Worm (Caenorhabditis elegans) whole organism, young adult: ENCODE measurements around the gene aakg-1.

Experiments
- B0035.1 ChIP-seq: sonication (generic microtip); optimal IDR thresholded peaks from 2 replicates; lab custom pipeline; 2016; ENCODE audit warnings: missing genetic modification characterization, mild to moderate bottlenecking, missing compliant biosample characterization, missing genotype, missing genetic modification reagents
- B0261.1 ChIP-seq: sonication (generic microtip); optimal IDR thresholded peaks from 2 replicates; lab custom pipeline; 2016; ENCODE audit warnings: mild to moderate bottlenecking, missing genetic modification characterization, moderate library complexity, missing compliant biosample characterization
- B0336.3 ChIP-seq: fragments of 200-800 bp; sonication (Bioruptor generic); IDR thresholded peaks from 2 replicates; pipeline ENCODE4 v1.3.6; 2022; ENCODE audit warnings: missing genetic modification characterization, missing compliant biosample characterization
- D2030.7 ChIP-seq: fragments of 200-800 bp; sonication (Bioruptor generic); IDR thresholded peaks from 2 replicates; pipeline ENCODE4 v1.3.6; 2022; ENCODE audit warnings: missing genetic modification reagents, missing genetic modification characterization, missing compliant biosample characterization
- F22D6.2 ChIP-seq: sonication (generic microtip); optimal IDR thresholded peaks from 2 replicates; lab custom pipeline; 2016; ENCODE audit warnings: mild to moderate bottlenecking, missing genetic modification characterization, missing compliant biosample characterization
- F37B4.10 ChIP-seq: fragments of 200-800 bp; sonication (Bioruptor generic); IDR thresholded peaks from 2 replicates; pipeline ENCODE4 v1.3.6; 2022; ENCODE audit warnings: missing genetic modification characterization, missing compliant biosample characterization
- F39B2.1 ChIP-seq: fragments of 200-800 bp; sonication (Bioruptor generic); IDR thresholded peaks from 2 replicates; pipeline ENCODE4 v1.3.6; 2022; ENCODE audit warnings: missing genetic modification reagents, missing genetic modification characterization, missing compliant biosample characterization
- K11D2.4 ChIP-seq: fragments of 200-800 bp; sonication (Bioruptor generic); IDR thresholded peaks from 2 replicates; pipeline ENCODE4 v1.3.6; 2022; ENCODE audit warnings: missing genetic modification reagents, missing genetic modification characterization, missing compliant biosample characterization
- K12H6.12 ChIP-seq: fragments of 200-800 bp; sonication (Bioruptor generic); optimal IDR thresholded peaks from 2 replicates; lab custom pipeline; 2018; ENCODE audit warnings: mild to moderate bottlenecking, missing genetic modification characterization, missing compliant biosample characterization
- Y53F4B.3 ChIP-seq: fragments of 200-800 bp; sonication (Bioruptor generic); IDR thresholded peaks from 2 replicates; pipeline ENCODE4 v1.3.6; 2022; ENCODE audit warnings: missing genetic modification reagents, missing genetic modification characterization, missing compliant biosample characterization
- Y67H2A.10 ChIP-seq: fragments of 200-800 bp; sonication (Bioruptor generic); conservative IDR thresholded peaks from 2 replicates; pipeline ENCODE4 v1.3.6; 2022; ENCODE audit warnings: missing genetic modification reagents, missing genetic modification characterization, missing compliant biosample characterization
- Y79H2A.3 ChIP-seq: fragments of 200-800 bp; sonication (Bioruptor generic); conservative IDR thresholded peaks from 2 replicates; pipeline ENCODE4 v1.3.6; 2022; ENCODE audit warnings: missing genetic modification reagents, missing genetic modification characterization, missing compliant biosample characterization
- Y95B8A.8 ChIP-seq: fragments of 200-800 bp; sonication (Bioruptor generic); IDR thresholded peaks from 2 replicates; pipeline ENCODE4 v1.3.6; 2022; ENCODE audit warnings: missing genetic modification reagents, missing genetic modification characterization, missing compliant biosample characterization
- ZK185.1 ChIP-seq: sonication (generic microtip); optimal IDR thresholded peaks from 2 replicates; lab custom pipeline; 2016; ENCODE audit warnings: mild to moderate bottlenecking, missing genetic modification characterization, missing compliant biosample characterization; ENCODE audit not compliant: poor library complexity, severe bottlenecking
- ama-1 ChIP-seq, 3 experiments: fragments of 150-350 bp in 1 of 3; sonication (generic microtip) in 2 of 3; optimal IDR thresholded peaks; 2 replicates each; lab custom pipeline; 2014 to 2018; ENCODE audit warnings: missing biosample characterization in 2 of 3, missing genetic modification characterization in 2 of 3, missing genetic modification reagents in 2 of 3
- aptf-3 ChIP-seq: fragments of 200-800 bp; sonication (Bioruptor generic); IDR thresholded peaks from 2 replicates; pipeline ENCODE4 v1.3.6; 2022; ENCODE audit warnings: missing genetic modification characterization, missing compliant biosample characterization
- atf-7 ChIP-seq: sonication (generic microtip); optimal IDR thresholded peaks from 2 replicates; lab custom pipeline; 2017; ENCODE audit warnings: mild to moderate bottlenecking, missing genetic modification characterization, missing compliant biosample characterization
- bed-2 ChIP-seq: fragments of 200-800 bp; sonication (Bioruptor generic); IDR thresholded peaks from 2 replicates; pipeline ENCODE4 v1.3.6; 2022; ENCODE audit warnings: missing genetic modification reagents, missing genetic modification characterization, missing compliant biosample characterization
- ccch-3 ChIP-seq: fragments of 200-800 bp; sonication (Bioruptor generic); optimal IDR thresholded peaks from 2 replicates; lab custom pipeline; 2018; ENCODE audit warnings: mild to moderate bottlenecking, missing genetic modification characterization, missing compliant biosample characterization
- cebp-2 ChIP-seq: fragments of 200-800 bp; sonication (Bioruptor generic); IDR thresholded peaks from 2 replicates; pipeline ENCODE4 v1.3.6; 2022; ENCODE audit warnings: missing genetic modification characterization, missing compliant biosample characterization
- ceh-100 ChIP-seq: fragments of 200-800 bp; sonication (Bioruptor generic); IDR thresholded peaks from 2 replicates; pipeline ENCODE4 v1.3.6; 2022; ENCODE audit warnings: missing genetic modification reagents, missing genetic modification characterization, missing compliant biosample characterization
- ceh-40 ChIP-seq: fragments of 200-800 bp; sonication (Bioruptor generic); IDR thresholded peaks from 2 replicates; pipeline ENCODE4 v1.3.6; 2022; ENCODE audit warnings: missing genetic modification characterization, missing compliant biosample characterization
- ceh-58 ChIP-seq: fragments of 200-800 bp; sonication (Bioruptor generic); IDR thresholded peaks from 2 replicates; pipeline ENCODE4 v1.3.6; 2022; ENCODE audit warnings: missing genetic modification characterization, missing compliant biosample characterization
- ceh-91 ChIP-seq: fragments of 200-800 bp; sonication (Bioruptor generic); IDR thresholded peaks from 2 replicates; pipeline ENCODE4 v1.3.6; 2022; ENCODE audit warnings: missing genetic modification reagents, missing genetic modification characterization, missing compliant biosample characterization
- efl-1 ChIP-seq: fragments of 150-350 bp; optimal IDR thresholded peaks from 2 replicates; lab custom pipeline; 2014; ENCODE audit warnings: missing biosample characterization, missing genetic modification reagents, missing genetic modification characterization
- egl-18 ChIP-seq: fragments of 200-800 bp; sonication (Bioruptor generic); IDR thresholded peaks from 2 replicates; pipeline ENCODE4 v1.3.6; 2022; ENCODE audit warnings: missing genetic modification reagents, missing genetic modification characterization, missing compliant biosample characterization
- hmg-1.2 ChIP-seq: fragments of 200-800 bp; sonication (Bioruptor generic); IDR thresholded peaks from 2 replicates; pipeline ENCODE4 v1.3.6; 2022; ENCODE audit warnings: missing genetic modification reagents, missing genetic modification characterization, missing compliant biosample characterization
- let-526 ChIP-seq: fragments of 200-800 bp; sonication (Bioruptor generic); IDR thresholded peaks from 2 replicates; pipeline ENCODE4 v1.3.6; 2022; ENCODE audit warnings: missing genetic modification reagents, missing genetic modification characterization, missing compliant biosample characterization
- lin-35 ChIP-seq, 3 experiments: fragments of 150-350 bp in 2 of 3; sonication (generic microtip) in 1 of 3; optimal IDR thresholded peaks; 2 replicates each; lab custom pipeline; 2014 to 2018; ENCODE audit warnings: missing biosample characterization in 3 of 3, missing genetic modification characterization in 3 of 3, missing genetic modification reagents in 3 of 3
- lsy-27 ChIP-seq: sonication (generic microtip); optimal IDR thresholded peaks from 2 replicates; lab custom pipeline; 2017; ENCODE audit warnings: missing genetic modification characterization, mild to moderate bottlenecking, missing compliant biosample characterization, antibody characterized with exemption, missing genotype, borderline replicate concordance; ENCODE audit not compliant: insufficient read depth
- madf-6 ChIP-seq: fragments of 200-800 bp; sonication (Bioruptor generic); IDR thresholded peaks from 2 replicates; pipeline ENCODE4 v1.3.6; 2022; ENCODE audit warnings: missing genetic modification reagents, missing genetic modification characterization, missing compliant biosample characterization
- mcd-1 ChIP-seq: fragments of 200-800 bp; sonication (Bioruptor generic); IDR thresholded peaks from 2 replicates; pipeline ENCODE4 v1.3.6; 2022; ENCODE audit warnings: missing genetic modification reagents, missing genetic modification characterization, missing compliant biosample characterization
- mel-28 ChIP-seq: sonication (generic microtip); optimal IDR thresholded peaks from 2 replicates; lab custom pipeline; 2016; ENCODE audit warnings: borderline replicate concordance, mild to moderate bottlenecking, missing genetic modification characterization, missing compliant biosample characterization
- mes-4 ChIP-seq: sonication (generic microtip); optimal IDR thresholded peaks from 2 replicates; lab custom pipeline; 2016; ENCODE audit warnings: missing genotype, missing genetic modification characterization, missing compliant biosample characterization
- mxl-1 ChIP-seq: sonication (generic microtip); optimal IDR thresholded peaks from 2 replicates; lab custom pipeline; 2016; ENCODE audit warnings: missing genetic modification characterization, missing compliant biosample characterization
- nhr-120 ChIP-seq: fragments of 200-800 bp; sonication (Bioruptor generic); IDR thresholded peaks from 2 replicates; pipeline ENCODE4 v1.3.6; 2022; ENCODE audit warnings: missing genetic modification characterization, missing compliant biosample characterization
- nhr-179 ChIP-seq: sonication (generic microtip); optimal IDR thresholded peaks from 2 replicates; lab custom pipeline; 2016; ENCODE audit warnings: mild to moderate bottlenecking, missing genetic modification characterization, missing compliant biosample characterization
- pbrm-1 ChIP-seq: fragments of 200-800 bp; sonication (Bioruptor generic); IDR thresholded peaks from 2 replicates; pipeline ENCODE4 v1.3.6; 2022; ENCODE audit warnings: missing genetic modification reagents, missing genetic modification characterization, missing compliant biosample characterization
- rcor-1 ChIP-seq: fragments of 200-800 bp; sonication (Bioruptor generic); IDR thresholded peaks from 2 replicates; pipeline ENCODE4 v1.3.6; 2022; ENCODE audit warnings: missing genetic modification reagents, missing genetic modification characterization, missing compliant biosample characterization
- rec-8 ChIP-seq, 2 experiments: sonication (generic microtip); optimal IDR thresholded peaks; 2 replicates each; lab custom pipeline; 2016; ENCODE audit warnings: mild to moderate bottlenecking in 2 of 2, missing genetic modification characterization in 2 of 2, missing genetic modification reagents in 2 of 2, missing genotype in 2 of 2, missing biosample characterization in 1 of 2, missing compliant biosample characterization in 1 of 2, moderate library complexity in 1 of 2
- tbp1 ChIP-seq: fragments of 200-800 bp; sonication (Bioruptor generic); optimal IDR thresholded peaks from 2 replicates; lab custom pipeline; 2018; ENCODE audit warnings: mild to moderate bottlenecking, missing genetic modification characterization, missing compliant biosample characterization
- tlf-1 ChIP-seq: fragments of 200-800 bp; sonication (Bioruptor generic); optimal IDR thresholded peaks from 2 replicates; lab custom pipeline; 2018; ENCODE audit warnings: mild to moderate bottlenecking, missing genetic modification characterization, missing compliant biosample characterization
- unc-62 ChIP-seq: fragments of 150-350 bp; optimal IDR thresholded peaks from 2 replicates; lab custom pipeline; 2014; ENCODE audit warnings: missing biosample characterization, missing genetic modification reagents, missing genetic modification characterization
- zim-3 ChIP-seq: sonication (generic microtip); optimal IDR thresholded peaks from 2 replicates; lab custom pipeline; 2017; ENCODE audit warnings: mild to moderate bottlenecking, missing genetic modification characterization, moderate library complexity, missing compliant biosample characterization
- ztf-22 ChIP-seq: fragments of 200-800 bp; sonication (Bioruptor generic); optimal IDR thresholded peaks from 2 replicates; lab custom pipeline; 2018; ENCODE audit warnings: mild to moderate bottlenecking, missing genetic modification characterization, moderate library complexity, missing compliant biosample characterization
- ztf-26 ChIP-seq: sonication (generic microtip); optimal IDR thresholded peaks from 2 replicates; lab custom pipeline; 2017; ENCODE audit warnings: missing genetic modification characterization, missing compliant biosample characterization
- ztf-6 ChIP-seq: fragments of 200-800 bp; sonication (Bioruptor generic); IDR thresholded peaks from 2 replicates; pipeline ENCODE4 v1.3.6; 2022; ENCODE audit warnings: missing genetic modification reagents, missing genetic modification characterization, missing compliant biosample characterization

The aakg-1 gene

ce11 chrIII:12608220-12608958 is 33.2 kb upstream of the aakg-1 start, which contains the start of gene epc-1 (continued):
- peak; percentile 93 for TF ChIP-seq pbrm-1 (GFP tag; lab: Robert Waterston, UW)
- TF ChIP-seq zim-3 (tag; lab: Kevin White, UChicago) = peak; percentile 58
- TF ChIP-seq bed-2 (GFP tag; lab: Robert Waterston, UW) = 0 out of 2 replicates have a peak, but pooled peaks have one; percentile 16
- TF ChIP-seq ztf-22 = peak; percentile 41
- TF ChIP-seq ceh-100 (GFP tag; lab: Robert Waterston, UW) = peak; percentile 76
- peak; percentile 81 for TF ChIP-seq Y79H2A.3 (GFP tag; lab: Robert Waterston, UW)
- peak; percentile 7 for TF ChIP-seq B0035.1 (tag; lab: Kevin White, UChicago)
- peak; percentile 73 for TF ChIP-seq tbp1
- no peak for TF ChIP-seq nhr-120 (GFP tag; lab: Robert Waterston, UW)
- TF ChIP-seq lsy-27 (tag; lab: Kevin White, UChicago) = peak; percentile 35
- TF ChIP-seq hmg-1.2 (GFP tag; lab: Robert Waterston, UW) = peak; percentile 98
- no peak for TF ChIP-seq aptf-3 (GFP tag; lab: Robert Waterston, UW)
- TF ChIP-seq atf-7 (tag; lab: Kevin White, UChicago) = peak; percentile 93
- peak; percentile 94 for TF ChIP-seq K12H6.12
- TF ChIP-seq ZK185.1 (tag; lab: Kevin White, UChicago) = peak; percentile 59
- peak; percentile 95 for TF ChIP-seq tlf-1 (GFP tag; lab: Kevin White, UChicago)
- peak; percentile 87 for TF ChIP-seq rcor-1
- peak; percentile 94 for TF ChIP-seq ama-1 (optimal IDR thresholded peaks at IDR 0.05; lab: Kevin White, UChicago)
- peak in 1 of 2 experiments; percentile 5 for TF ChIP-seq ama-1 (GFP tag; optimal IDR thresholded peaks at IDR 0.05; lab: Kevin White, UChicago)
- peak; percentile 83 for TF ChIP-seq ztf-26 (tag; lab: Kevin White, UChicago)
- TF ChIP-seq let-526 = 0 out of 2 replicates have a peak, but pooled peaks have one; percentile 66
- TF ChIP-seq ceh-58 = no peak
- TF ChIP-seq ztf-6 (GFP tag; lab: Robert Waterston, UW) = no peak
- TF ChIP-seq egl-18 (GFP tag; lab: Robert Waterston, UW) = no peak
- peak; percentile 80 for TF ChIP-seq ceh-91 (GFP tag; lab: Robert Waterston, UW)
- TF ChIP-seq F37B4.10 (GFP tag; lab: Robert Waterston, UW) = 0 out of 2 replicates have a peak, but pooled peaks have one; percentile 36
- TF ChIP-seq madf-6 (GFP tag; lab: Robert Waterston, UW) = peak; percentile 81
- no peak for TF ChIP-seq F39B2.1 (GFP tag; lab: Robert Waterston, UW)
- TF ChIP-seq cebp-2 = no peak
- peak; percentile 45 for TF ChIP-seq efl-1 (GFP tag; lab: Kevin White, UChicago)
- TF ChIP-seq mcd-1 = peak; percentile 88
- no peak for TF ChIP-seq F22D6.2 (tag; lab: Kevin White, UChicago)
- no peak for TF ChIP-seq ccch-3 (GFP tag; lab: Kevin White, UChicago)
- TF ChIP-seq ceh-40 (GFP tag; lab: Robert Waterston, UW) = 0 out of 2 replicates have a peak, but pooled peaks have one; percentile 32
- TF ChIP-seq B0261.1 (tag; lab: Kevin White, UChicago) = no peak
- TF ChIP-seq Y53F4B.3 (GFP tag; lab: Robert Waterston, UW) = no peak
- TF ChIP-seq Y67H2A.10 (GFP tag; lab: Robert Waterston, UW) = peak; percentile 99
- peak; percentile 96 for TF ChIP-seq D2030.7 (GFP tag; lab: Robert Waterston, UW)
- TF ChIP-seq unc-62 = peak; percentile 66
- no peak for TF ChIP-seq mxl-1
- TF ChIP-seq mel-28 (tag; lab: Kevin White, UChicago) = no peak
- TF ChIP-seq rec-8 (tag; optimal IDR thresholded peaks at IDR 0.05; lab: Kevin White, UChicago) = peak in 1 of 2 experiments; percentile 57
- TF ChIP-seq mes-4 (tag; lab: Kevin White, UChicago) = no peak
- TF ChIP-seq lin-35 (GFP tag; optimal IDR thresholded peaks at IDR 0.05; lab: Kevin White, UChicago) = peak in 1 of 3 experiments; percentile 67
- peak; percentile 92 for TF ChIP-seq Y95B8A.8 (GFP tag; lab: Robert Waterston, UW)
- TF ChIP-seq K11D2.4 (GFP tag; lab: Robert Waterston, UW) = peak; percentile 89
- peak; percentile 97 for TF ChIP-seq B0336.3 (GFP tag; lab: Robert Waterston, UW)
- TF ChIP-seq nhr-179 (tag; lab: Kevin White, UChicago) = no peak
